Fruit fly (Drosophila melanogaster): ENCODE results near the gene CG16781.

The CG16781 gene

dm6 chrX:3463944-3464343 lies at the start of gene CG16781:
TSS of gene CG16781 (minus strand) at chrX:3464044.
- no peak for TF ChIP-seq CG11617 (GFP tag; optimal IDR thresholded peaks at IDR 0.05)
- no peak for TF ChIP-seq CG33017 (tag; optimal IDR thresholded peaks at IDR 0.05)
- no peak for TF ChIP-seq toe (GFP tag; optimal IDR thresholded peaks at IDR 0.05)
- no peak for TF ChIP-seq Clk (GFP tag; optimal IDR thresholded peaks at IDR 0.05)
- no peak for TF ChIP-seq Hr96 (GFP tag; optimal IDR thresholded peaks at IDR 0.05)
- TF ChIP-seq CG5204 (GFP tag; optimal IDR thresholded peaks at IDR 0.05), result no peak
- no peak for TF ChIP-seq cnc (optimal IDR thresholded peaks at IDR 0.05)
- TF ChIP-seq bab1 (GFP tag; optimal IDR thresholded peaks at IDR 0.05), result no peak
- no peak for TF ChIP-seq CG14711 (tag; optimal IDR thresholded peaks at IDR 0.05)
- no peak for TF ChIP-seq CG12768 (GFP tag; optimal IDR thresholded peaks at IDR 0.05)
- no peak for TF ChIP-seq kay (GFP tag; ENCODE audit: borderline replicate concordance)
- TF ChIP-seq Crg-1 (GFP tag; optimal IDR thresholded peaks at IDR 0.05), result no peak
- TF ChIP-seq CG7101 (tag; optimal IDR thresholded peaks at IDR 0.05), result no peak
- TF ChIP-seq CG7045 (GFP tag; optimal IDR thresholded peaks at IDR 0.05), result no peak
- no peak for TF ChIP-seq Mnt (GFP tag; optimal IDR thresholded peaks at IDR 0.05)
- no peak for TF ChIP-seq CG1620 (GFP tag; optimal IDR thresholded peaks at IDR 0.05)
- TF ChIP-seq cic (GFP tag; optimal IDR thresholded peaks at IDR 0.05), result no peak
- no peak for TF ChIP-seq tj (GFP tag; optimal IDR thresholded peaks at IDR 0.05)

- no peak for TF ChIP-seq CG1620 (GFP tag; optimal IDR thresholded peaks at IDR 0.05)
- no peak for TF ChIP-seq CG11617 (GFP tag; optimal IDR thresholded peaks at IDR 0.05)
- TF ChIP-seq CG7101 (tag; optimal IDR thresholded peaks at IDR 0.05), result no peak
- no peak for TF ChIP-seq bab1 (GFP tag; optimal IDR thresholded peaks at IDR 0.05)
- no peak for TF ChIP-seq cic (GFP tag; optimal IDR thresholded peaks at IDR 0.05)
- TF ChIP-seq Crg-1 (GFP tag; optimal IDR thresholded peaks at IDR 0.05), result no peak
- no peak for TF ChIP-seq toe (GFP tag; optimal IDR thresholded peaks at IDR 0.05)
- no peak for TF ChIP-seq pad (GFP tag; optimal IDR thresholded peaks at IDR 0.05)
- no peak for TF ChIP-seq CG12768 (GFP tag; optimal IDR thresholded peaks at IDR 0.05)
- no peak for TF ChIP-seq Mnt (GFP tag; optimal IDR thresholded peaks at IDR 0.05)
- no peak for TF ChIP-seq CG14711 (tag; optimal IDR thresholded peaks at IDR 0.05)
- TF ChIP-seq CG33017 (tag; optimal IDR thresholded peaks at IDR 0.05), result no peak
- TF ChIP-seq Clk (GFP tag; optimal IDR thresholded peaks at IDR 0.05), result no peak
- TF ChIP-seq tj (GFP tag; optimal IDR thresholded peaks at IDR 0.05), result no peak
- no peak for TF ChIP-seq CG5204 (GFP tag; optimal IDR thresholded peaks at IDR 0.05)
Observed at dm6 chrX:3504751-3505150, 40.9 kb upstream of the CG16781 start, which contains the start of gene Gas8. TSS of gene Gas8 (minus strand) at chrX:3504851.

dm6 chrX:3504251-3504650 lies 40.4 kb upstream of the CG16781 start:
- TF ChIP-seq CG12768 (GFP tag; optimal IDR thresholded peaks at IDR 0.05), result no peak
- no peak for TF ChIP-seq CG33017 (tag; optimal IDR thresholded peaks at IDR 0.05)
- TF ChIP-seq Hr96 (GFP tag; optimal IDR thresholded peaks at IDR 0.05), result no peak
- TF ChIP-seq toe (GFP tag; optimal IDR thresholded peaks at IDR 0.05), result no peak
- TF ChIP-seq CG5204 (GFP tag; optimal IDR thresholded peaks at IDR 0.05), result no peak
- TF ChIP-seq pad (GFP tag; optimal IDR thresholded peaks at IDR 0.05), result no peak
- no peak for TF ChIP-seq Clk (GFP tag; optimal IDR thresholded peaks at IDR 0.05)
- no peak for TF ChIP-seq bab1 (GFP tag; optimal IDR thresholded peaks at IDR 0.05)
- no peak for TF ChIP-seq Crg-1 (GFP tag; optimal IDR thresholded peaks at IDR 0.05)
- no peak for TF ChIP-seq CG14711 (tag; optimal IDR thresholded peaks at IDR 0.05)
- no peak for TF ChIP-seq tj (GFP tag; optimal IDR thresholded peaks at IDR 0.05)
- TF ChIP-seq CG7101 (tag; optimal IDR thresholded peaks at IDR 0.05), result no peak
- TF ChIP-seq CG1620 (GFP tag; optimal IDR thresholded peaks at IDR 0.05), result no peak
- TF ChIP-seq cnc (optimal IDR thresholded peaks at IDR 0.05), result no peak
- TF ChIP-seq CG11617 (GFP tag; optimal IDR thresholded peaks at IDR 0.05), result no peak
- TF ChIP-seq Mnt (GFP tag; optimal IDR thresholded peaks at IDR 0.05), result no peak
- TF ChIP-seq cic (GFP tag; optimal IDR thresholded peaks at IDR 0.05), result no peak

dm6 chrX:3485871-3486270 lies 22.0 kb upstream of the CG16781 start:
- no peak for TF ChIP-seq CG12768 (GFP tag; optimal IDR thresholded peaks at IDR 0.05)
- TF ChIP-seq CG14711 (tag; optimal IDR thresholded peaks at IDR 0.05), result no peak
- no peak for TF ChIP-seq CG11617 (GFP tag; optimal IDR thresholded peaks at IDR 0.05)
- TF ChIP-seq toe (GFP tag; optimal IDR thresholded peaks at IDR 0.05), result no peak
- no peak for TF ChIP-seq CG33017 (tag; optimal IDR thresholded peaks at IDR 0.05)
- TF ChIP-seq kay (GFP tag; ENCODE audit: borderline replicate concordance), result no peak
- no peak for TF ChIP-seq Clk (GFP tag; optimal IDR thresholded peaks at IDR 0.05)
- no peak for TF ChIP-seq Hr96 (GFP tag; optimal IDR thresholded peaks at IDR 0.05)
- TF ChIP-seq cnc (optimal IDR thresholded peaks at IDR 0.05), result no peak
- no peak for TF ChIP-seq CG7045 (GFP tag; optimal IDR thresholded peaks at IDR 0.05)
- TF ChIP-seq cic (GFP tag; optimal IDR thresholded peaks at IDR 0.05), result no peak
- TF ChIP-seq CG7101 (tag; optimal IDR thresholded peaks at IDR 0.05), result no peak
- TF ChIP-seq CG1620 (GFP tag; optimal IDR thresholded peaks at IDR 0.05), result no peak
- no peak for TF ChIP-seq ovo (GFP tag; optimal IDR thresholded peaks at IDR 0.05)
- no peak for TF ChIP-seq Crg-1 (GFP tag; optimal IDR thresholded peaks at IDR 0.05)
- TF ChIP-seq Mnt (GFP tag; optimal IDR thresholded peaks at IDR 0.05), result no peak
- TF ChIP-seq CG5204 (GFP tag; optimal IDR thresholded peaks at IDR 0.05), result no peak
- no peak for TF ChIP-seq pad (GFP tag; optimal IDR thresholded peaks at IDR 0.05)

dm6 chrX:3485304-3485703 lies 21.5 kb upstream of the CG16781 start, which contains the start of the genes CG14270 and CG10803:
TSS of gene CG14270 (minus strand) at chrX:3485378.
TSS of gene CG10803 (plus strand) at chrX:3485650.
- TF ChIP-seq Clk (GFP tag; optimal IDR thresholded peaks at IDR 0.05) (no peak), toe (GFP tag; optimal IDR thresholded peaks at IDR 0.05) (peak; percentile 22), ovo (GFP tag; optimal IDR thresholded peaks at IDR 0.05) (no peak), Mnt (GFP tag; optimal IDR thresholded peaks at IDR 0.05) (peak; percentile 63), tj (GFP tag; optimal IDR thresholded peaks at IDR 0.05) (peak; percentile 47), CG33017 (tag; optimal IDR thresholded peaks at IDR 0.05) (no peak), pad (GFP tag; optimal IDR thresholded peaks at IDR 0.05) (no peak), cic (GFP tag; optimal IDR thresholded peaks at IDR 0.05) (no peak), CG11617 (GFP tag; optimal IDR thresholded peaks at IDR 0.05) (no peak), CG1620 (GFP tag; optimal IDR thresholded peaks at IDR 0.05) (no peak), CG7045 (GFP tag; optimal IDR thresholded peaks at IDR 0.05) (no peak), CG12768 (GFP tag; optimal IDR thresholded peaks at IDR 0.05) (no peak), bab1 (GFP tag; optimal IDR thresholded peaks at IDR 0.05) (peak; percentile 43), CG7101 (tag; optimal IDR thresholded peaks at IDR 0.05) (no peak), CG14711 (tag; optimal IDR thresholded peaks at IDR 0.05) (peak; percentile 2), cnc (optimal IDR thresholded peaks at IDR 0.05) (no peak), CG5204 (GFP tag; optimal IDR thresholded peaks at IDR 0.05) (peak; percentile 8), Crg-1 (GFP tag; optimal IDR thresholded peaks at IDR 0.05) (no peak)
